Fruit fly (Drosophila melanogaster): ENCODE measurements around the gene Ubc84D.

Gene Ubc84D

dm6 chr3R:7506314-7506988 is 12.8 kb downstream of the Ubc84D start (continued):
- TF ChIP-seq fd96Cb (tag; optimal IDR thresholded peaks at IDR 0.05) (peak; percentile 30), CG15601 (tag; optimal IDR thresholded peaks at IDR 0.05) (no peak), dimm (GFP tag; IDR thresholded peaks at IDR 0.05) (0 out of 2 replicates have a peak, but pooled peaks have one; percentile 6), GATAe (GFP tag; conservative IDR thresholded peaks at IDR 0.05) (no peak; the same call in 1 of the 2 replicates), sisA (GFP tag; IDR thresholded peaks at IDR 0.05) (peak; percentile 49), esg (GFP tag; conservative IDR thresholded peaks at IDR 0.05) (peak; percentile 70), slp2 (GFP tag; optimal IDR thresholded peaks at IDR 0.05) (peak; percentile 68), CG8765 (GFP tag; IDR thresholded peaks at IDR 0.05) (peak; percentile 34; the same call in 1 of the 2 replicates), Dbx (GFP tag; IDR thresholded peaks at IDR 0.05) (peak; percentile 95), Antp (GFP tag; optimal IDR thresholded peaks at IDR 0.05) (peak; percentile 82), CG15011 (GFP tag; optimal IDR thresholded peaks at IDR 0.05) (peak; percentile 82), eyg (GFP tag; optimal IDR thresholded peaks at IDR 0.05) (peak; percentile 86), CG7372 (GFP tag; IDR thresholded peaks at IDR 0.05) (peak; percentile 78), Awh (GFP tag; IDR thresholded peaks at IDR 0.05) (no peak), CG4282 (GFP tag; optimal IDR thresholded peaks at IDR 0.05) (peak; percentile 30), Asciz (GFP tag; optimal IDR thresholded peaks at IDR 0.05) (peak; percentile 19), pzg (GFP tag; optimal IDR thresholded peaks at IDR 0.05) (peak; percentile 14), pho (GFP tag; optimal IDR thresholded peaks at IDR 0.05) (peak; percentile 91), CG9817 (tag; optimal IDR thresholded peaks at IDR 0.05) (peak; percentile 82), CG17568 (GFP tag; optimal IDR thresholded peaks at IDR 0.05) (peak; percentile 57), HLHmδ (GFP tag; optimal IDR thresholded peaks at IDR 0.05) (no peak), NfI (GFP tag; optimal IDR thresholded peaks at IDR 0.05) (peak; percentile 83), Bteb2 (GFP tag; optimal IDR thresholded peaks at IDR 0.05) (peak; percentile 94), ab (GFP tag; optimal IDR thresholded peaks at IDR 0.05) (peak; percentile 78), dysf (GFP tag; IDR thresholded peaks at IDR 0.05) (peak; percentile 90), p53 (GFP tag; optimal IDR thresholded peaks at IDR 0.05) (peak; percentile 53), CG11456 (GFP tag; IDR thresholded peaks at IDR 0.05) (peak; percentile 94), seq (GFP tag; IDR thresholded peaks at IDR 0.05) (peak; percentile 80), abd-A (tag; optimal IDR thresholded peaks at IDR 0.05) (peak; percentile 59), CG4854 (GFP tag; optimal IDR thresholded peaks at IDR 0.05) (peak; percentile 83), ash1 (GFP tag; optimal IDR thresholded peaks at IDR 0.05) (peak; percentile 18), lmd (GFP tag; IDR thresholded peaks at IDR 0.05) (peak; percentile 91), gcm2 (GFP tag; optimal IDR thresholded peaks at IDR 0.05) (peak; percentile 39), hbn (GFP tag; IDR thresholded peaks at IDR 0.05; ENCODE audit: partially characterized antibody) (no peak), az2 (GFP tag; optimal IDR thresholded peaks at IDR 0.05) (peak; percentile 65), sc (optimal IDR thresholded peaks at IDR 0.05) (no peak), sc (GFP tag; optimal IDR thresholded peaks at IDR 0.05) (no peak), BEAF-32 (GFP tag; optimal IDR thresholded peaks at IDR 0.05) (no peak), CG34422 (GFP tag; IDR thresholded peaks at IDR 0.05) (peak; percentile 67; the same call in 2 of the 3 replicates), sqz (GFP tag; optimal IDR thresholded peaks at IDR 0.05) (no peak), TFAM (GFP tag; optimal IDR thresholded peaks at IDR 0.05) (no peak), CG10979 (tag; optimal IDR thresholded peaks at IDR 0.05) (no peak), bsh (GFP tag; optimal IDR thresholded peaks at IDR 0.05) (no peak), pan (optimal IDR thresholded peaks at IDR 0.05) (no peak), pan (GFP tag; optimal IDR thresholded peaks at IDR 0.05 in 1 of 2, IDR thresholded peaks at IDR 0.05 in 1 of 2) (peak in 1 of 2 experiments; percentile 83), CG11085 (GFP tag; IDR thresholded peaks at IDR 0.05) (peak; percentile 76; the same call in 1 of the 2 replicates), bowl (GFP tag; IDR thresholded peaks at IDR 0.05) (0 out of 2 replicates have a peak, but pooled peaks have one; percentile 49), pnt (GFP tag; optimal IDR thresholded peaks at IDR 0.05) (peak; percentile 74), Dref (GFP tag; IDR thresholded peaks at IDR 0.05) (peak; percentile 30; the same call in 1 of the 2 replicates), Atf-2 (GFP tag; optimal IDR thresholded peaks at IDR 0.05) (peak; percentile 62), yki (optimal IDR thresholded peaks at IDR 0.05) (no peak)
